Worm (Caenorhabditis elegans): Measurements from ENCODE around the gene F14H12.2.

F14H12.2 gene

ce11 chrX:4395073-4395850 lies 45.0 kb downstream of the F14H12.2 start (continued):
- TF ChIP-seq zag-1 (tag; optimal IDR thresholded peaks at IDR 0.05) = no peak
- no peak for TF ChIP-seq aly-2 (tag; optimal IDR thresholded peaks at IDR 0.05)
- peak; percentile 92 for TF ChIP-seq snu-23 (GFP tag; optimal IDR thresholded peaks at IDR 0.05)
- TF ChIP-seq fkh-8 (tag; optimal IDR thresholded peaks at IDR 0.05) = no peak
- TF ChIP-seq tbx-2 (tag; optimal IDR thresholded peaks at IDR 0.05) = peak; percentile 76
- peak; percentile 39 for TF ChIP-seq snpc-4 (tag; optimal IDR thresholded peaks at IDR 0.05)
- no peak for TF ChIP-seq sptf-1 (tag; optimal IDR thresholded peaks at IDR 0.05)
- no peak for TF ChIP-seq tlp-1 (tag; optimal IDR thresholded peaks at IDR 0.05)
- peak; percentile 80 for TF ChIP-seq nhr-20 (tag; optimal IDR thresholded peaks at IDR 0.05)
- TF ChIP-seq blmp-1 (tag; optimal IDR thresholded peaks at IDR 0.05) = peak; percentile 26

DNA sequence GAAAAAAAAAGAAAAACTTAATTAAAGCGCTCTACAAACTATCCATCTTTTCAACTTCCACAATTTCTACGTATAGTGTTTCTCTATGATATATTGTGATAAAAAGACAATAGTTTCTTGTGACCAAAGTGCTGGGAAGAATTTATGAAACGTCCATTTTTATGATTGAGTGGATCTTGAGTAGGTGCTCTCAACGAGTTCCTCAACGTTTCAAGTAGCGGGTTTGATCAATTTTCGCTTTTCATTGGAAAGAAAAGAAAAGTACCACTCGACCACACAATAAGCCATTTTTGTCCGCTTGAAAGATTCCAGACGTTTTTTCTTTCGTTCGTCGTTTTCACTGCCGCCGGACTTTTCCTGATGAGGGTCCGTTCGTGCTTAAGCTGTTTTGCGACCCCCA lies 47.2 kb downstream of the F14H12.2 start:
- TF ChIP-seq lin-14 (GFP tag; optimal IDR thresholded peaks at IDR 0.05) = peak; percentile 28
- TF ChIP-seq fkh-10 (GFP tag; optimal IDR thresholded peaks at IDR 0.05) = peak; percentile 55
- no peak for TF ChIP-seq unc-62 (GFP tag; optimal IDR thresholded peaks at IDR 0.05)
- TF ChIP-seq ztf-11 (tag; optimal IDR thresholded peaks at IDR 0.05) = no peak
- TF ChIP-seq lsy-2 (tag; optimal IDR thresholded peaks at IDR 0.05) = no peak
- no peak for TF ChIP-seq lin-39 (tag; optimal IDR thresholded peaks at IDR 0.05)
- no peak for TF ChIP-seq snu-23 (GFP tag; optimal IDR thresholded peaks at IDR 0.05)
- no peak for TF ChIP-seq irx-1 (tag; optimal IDR thresholded peaks at IDR 0.05)
- no peak for TF ChIP-seq egl-13 (tag; optimal IDR thresholded peaks at IDR 0.05)
- no peak for TF ChIP-seq blmp-1 (tag; optimal IDR thresholded peaks at IDR 0.05)
- TF ChIP-seq ets-5 (GFP tag; IDR thresholded peaks at IDR 0.05) = no peak
- no peak for TF ChIP-seq nhr-90 (tag; optimal IDR thresholded peaks at IDR 0.05; ENCODE audit: poor library complexity)

- TF ChIP-seq aha-1 (tag; optimal IDR thresholded peaks at IDR 0.05) (no peak), dsc-1 (tag; optimal IDR thresholded peaks at IDR 0.05) (no peak), ama-1 (optimal IDR thresholded peaks at IDR 0.05) (no peak), nhr-47 (tag; optimal IDR thresholded peaks at IDR 0.05) (no peak), nhr-76 (tag; optimal IDR thresholded peaks at IDR 0.05) (no peak), zag-1 (tag; optimal IDR thresholded peaks at IDR 0.05) (no peak), vab-15 (tag; optimal IDR thresholded peaks at IDR 0.05) (no peak), snpc-4 (tag; optimal IDR thresholded peaks at IDR 0.05) (no peak), efl-3 (GFP tag; optimal IDR thresholded peaks at IDR 0.05) (no peak), unc-62 (GFP tag; optimal IDR thresholded peaks at IDR 0.05) (no peak), egl-27 (tag; optimal IDR thresholded peaks at IDR 0.05) (no peak), isw-1 (GFP tag; IDR thresholded peaks at IDR 0.05) (no peak), lin-35 (GFP tag; optimal IDR thresholded peaks at IDR 0.05) (no peak), unc-30 (tag; optimal IDR thresholded peaks at IDR 0.05) (no peak), C16A3.4 (tag; optimal IDR thresholded peaks at IDR 0.05) (no peak)
Observed at ce11 chrX:4400296-4400695, 50.0 kb downstream of the F14H12.2 start.

Data from whole organism, L1 larva.